Fruit fly (Drosophila melanogaster) whole organism, embryonic: ENCODE data around the gene Brms1.

Experiments
- Ada2b ChIP-seq: fragments of 200-800 bp; sonication (Bioruptor generic); IDR thresholded peaks from 2 replicates; pipeline ENCODE4 v1.3.6; 2022; ENCODE audit warnings: missing biosample characterization, missing genetic modification characterization
- Awh ChIP-seq: fragments of 200-800 bp; sonication (Bioruptor generic); IDR thresholded peaks from 2 replicates; pipeline ENCODE4, ENCODE4 v1.3.6; 2022; ENCODE audit warnings: missing biosample characterization, missing genetic modification characterization
- B-H1 ChIP-seq: fragments of 200-800 bp; sonication (Bioruptor generic); IDR thresholded peaks from 3 replicates; pipeline ENCODE4 v1.3.6; 2022; ENCODE audit warnings: missing biosample characterization, missing genetic modification characterization
- Bdp1 ChIP-seq: fragments of 200-800 bp; sonication (Bioruptor generic); optimal IDR thresholded peaks from 3 replicates; lab custom pipeline; 2016; ENCODE audit warnings: missing biosample characterization, missing genetic modification characterization
- CG10209 ChIP-seq: fragments of 200-800 bp; sonication (Bioruptor generic); optimal IDR thresholded peaks from 3 replicates; lab custom pipeline; 2017; ENCODE audit warnings: missing biosample characterization, mild to moderate bottlenecking, missing genetic modification characterization, missing genetic modification reagents
- CG10267 ChIP-seq: fragments of 200-800 bp; sonication (Bioruptor generic); optimal IDR thresholded peaks from 2 replicates; lab custom pipeline; 2018; ENCODE audit warnings: missing biosample characterization, mild to moderate bottlenecking, missing genetic modification characterization, moderate library complexity
- CG10979 ChIP-seq: fragments of 200-800 bp; sonication (Bioruptor generic); optimal IDR thresholded peaks from 2 replicates; lab custom pipeline; 2018; ENCODE audit warnings: missing biosample characterization, mild to moderate bottlenecking, missing genetic modification characterization, moderate library complexity
- CG11247 ChIP-seq: fragments of 200-800 bp; sonication (Bioruptor generic); IDR thresholded peaks from 2 replicates; pipeline ENCODE4 v1.3.6; 2022; ENCODE audit warnings: missing biosample characterization, missing genetic modification characterization
- CG11696 ChIP-seq: fragments of 200-800 bp; sonication (Bioruptor generic); IDR thresholded peaks from 2 replicates; pipeline ENCODE4 v1.3.6; 2022; ENCODE audit warnings: missing biosample characterization, missing genetic modification characterization
- CG12071 ChIP-seq: fragments of 200-800 bp; sonication (Bioruptor generic); optimal IDR thresholded peaks from 3 replicates; lab custom pipeline; 2018; ENCODE audit warnings: missing biosample characterization, mild to moderate bottlenecking, missing genetic modification characterization
- CG12155 ChIP-seq: fragments of 200-800 bp; sonication (Bioruptor generic); optimal IDR thresholded peaks from 3 replicates; lab custom pipeline; 2016; ENCODE audit warnings: missing biosample characterization, missing genetic modification characterization
- CG13287 ChIP-seq: fragments of 200-800 bp; sonication (Bioruptor generic); IDR thresholded peaks from 2 replicates; pipeline ENCODE4 v1.3.6; 2022; ENCODE audit warnings: missing biosample characterization, missing genetic modification characterization; ENCODE audit not compliant: partially characterized antibody
- CG1603 ChIP-seq: fragments of 200-800 bp; sonication (Bioruptor generic); optimal IDR thresholded peaks from 2 replicates; lab custom pipeline; 2019; ENCODE audit warnings: missing biosample characterization, mild to moderate bottlenecking, missing genetic modification characterization, moderate library complexity
- CG17359 ChIP-seq: fragments of 200-800 bp; sonication (Bioruptor generic); optimal IDR thresholded peaks from 3 replicates; lab custom pipeline; 2018; ENCODE audit warnings: missing biosample characterization, mild to moderate bottlenecking, missing genetic modification characterization, moderate library complexity
- CG18599 ChIP-seq: fragments of 200-800 bp; sonication (Bioruptor generic); optimal IDR thresholded peaks from 3 replicates; lab custom pipeline; 2017; ENCODE audit warnings: missing biosample characterization, missing genetic modification characterization, mild to moderate bottlenecking, moderate library complexity, missing genetic modification reagents
- CG31224 ChIP-seq: fragments of 200-800 bp; sonication (Bioruptor generic); IDR thresholded peaks from 2 replicates; pipeline ENCODE4 v1.3.6; 2022; ENCODE audit warnings: missing biosample characterization, missing genetic modification characterization
- CG4707 ChIP-seq: fragments of 200-800 bp; sonication (Bioruptor generic); optimal IDR thresholded peaks from 2 replicates; lab custom pipeline; 2018; ENCODE audit warnings: missing biosample characterization, mild to moderate bottlenecking, missing genetic modification characterization, moderate library complexity
- CG6254 ChIP-seq: fragments of 200-800 bp; sonication (Bioruptor generic); optimal IDR thresholded peaks from 3 replicates; lab custom pipeline; 2017; ENCODE audit warnings: mild to moderate bottlenecking, missing biosample characterization, missing genetic modification reagents, missing genetic modification characterization
- CG7963 ChIP-seq: fragments of 200-800 bp; sonication (Bioruptor generic); IDR thresholded peaks from 3 replicates; pipeline ENCODE4 v1.3.6; 2022; ENCODE audit warnings: missing biosample characterization, missing genetic modification characterization; ENCODE audit not compliant: partially characterized antibody
- CG8388 ChIP-seq: fragments of 200-800 bp; sonication (Bioruptor generic); optimal IDR thresholded peaks from 2 replicates; lab custom pipeline; 2019; ENCODE audit warnings: missing biosample characterization, mild to moderate bottlenecking, missing genetic modification characterization, moderate library complexity
- Dfd ChIP-seq, 2 experiments: fragments of >200 bp; optimal IDR thresholded peaks; 2 replicates each; lab custom pipeline; 2017; ENCODE audit warnings: missing biosample characterization in 2 of 2, missing genetic modification characterization in 2 of 2
- Med ChIP-seq: fragments of 200-800 bp; sonication (Bioruptor generic); peaks from one replicate; lab custom pipeline; 2016; ENCODE audit warnings: missing biosample characterization, missing genetic modification characterization, mild to moderate bottlenecking, inconsistent platforms, moderate library complexity
- NFAT ChIP-seq: fragments of 200-800 bp; sonication (Bioruptor generic); IDR thresholded peaks from 2 replicates; pipeline ENCODE4 v1.3.6; 2022; ENCODE audit warnings: missing biosample characterization, missing genetic modification characterization
- Side ChIP-seq: fragments of 200-800 bp; sonication (Bioruptor generic); optimal IDR thresholded peaks from 2 replicates; lab custom pipeline; 2016; ENCODE audit warnings: missing biosample characterization, missing genetic modification characterization
- Ssrp ChIP-seq: fragments of 200-800 bp; sonication (Bioruptor generic); optimal IDR thresholded peaks from 2 replicates; lab custom pipeline; 2018; ENCODE audit warnings: missing biosample characterization, mild to moderate bottlenecking, missing genetic modification characterization, moderate library complexity
- aop ChIP-seq: fragments of 200-800 bp; sonication (Bioruptor generic); IDR thresholded peaks from 2 replicates; pipeline ENCODE4 v1.3.6; 2022; ENCODE audit warnings: missing biosample characterization, missing genetic modification characterization
- ara ChIP-seq: fragments of 200-800 bp; sonication (Bioruptor generic); IDR thresholded peaks from 2 replicates; pipeline ENCODE4 v1.3.6; 2022; ENCODE audit warnings: missing biosample characterization, missing genetic modification characterization
- cas ChIP-seq: fragments of 200-800 bp; sonication (Bioruptor generic); IDR thresholded peaks from 2 replicates; pipeline ENCODE4 v1.3.6; 2022; ENCODE audit warnings: missing biosample characterization, missing genetic modification characterization
- cato ChIP-seq: fragments of 200-800 bp; sonication (Bioruptor generic); optimal IDR thresholded peaks from 2 replicates; lab custom pipeline; 2016; ENCODE audit warnings: missing biosample characterization, missing genetic modification characterization, borderline replicate concordance
- chif ChIP-seq, 2 experiments: fragments of 200-800 bp; sonication (Bioruptor generic); optimal IDR thresholded peaks; 3 replicates each; lab custom pipeline; 2016; ENCODE audit warnings: missing biosample characterization in 2 of 2, missing genetic modification characterization in 2 of 2
- ci ChIP-seq: fragments of 200-800 bp; sonication (Bioruptor generic); IDR thresholded peaks from 3 replicates; pipeline ENCODE4 v1.3.6; 2022; ENCODE audit warnings: missing biosample characterization, missing genetic modification characterization
- crp ChIP-seq, 2 experiments: fragments of 200-800 bp; sonication (Bioruptor generic); optimal IDR thresholded peaks; 2 replicates in 1 of 2; 3 replicates in 1 of 2; lab custom pipeline; 2017; ENCODE audit warnings: missing biosample characterization in 2 of 2, missing genetic modification characterization in 2 of 2, mild to moderate bottlenecking in 1 of 2, moderate library complexity in 1 of 2
- dati ChIP-seq: fragments of 200-800 bp; sonication (Bioruptor generic); IDR thresholded peaks from 2 replicates; pipeline ENCODE4 v1.3.6; 2022; ENCODE audit warnings: missing biosample characterization, missing genetic modification characterization
- dimm ChIP-seq: fragments of 200-800 bp; sonication (Bioruptor generic); IDR thresholded peaks from 2 replicates; pipeline ENCODE4 v1.3.6; 2022; ENCODE audit warnings: missing biosample characterization, missing genetic modification characterization
- dmrt11E ChIP-seq: fragments of 200-800 bp; sonication (Bioruptor generic); optimal IDR thresholded peaks from 3 replicates; lab custom pipeline; 2018; ENCODE audit warnings: missing biosample characterization, mild to moderate bottlenecking, missing genetic modification characterization, moderate library complexity
- ems ChIP-seq: fragments of 200-800 bp; sonication (Bioruptor generic); optimal IDR thresholded peaks from 3 replicates; lab custom pipeline; 2016; ENCODE audit warnings: missing biosample characterization, missing genetic modification characterization
- en ChIP-seq: fragments of 200-800 bp; sonication (Bioruptor generic); optimal IDR thresholded peaks from 2 replicates; lab custom pipeline; 2016; ENCODE audit warnings: missing biosample characterization, missing genetic modification characterization
- esg ChIP-seq: fragments of 200-800 bp; sonication (Bioruptor generic); conservative IDR thresholded peaks from 2 replicates; pipeline ENCODE4 v1.3.6; 2022; ENCODE audit warnings: missing biosample characterization, missing genetic modification characterization
- gce ChIP-seq: fragments of 200-800 bp; sonication (Bioruptor generic); IDR thresholded peaks from 3 replicates; pipeline ENCODE4 v1.3.6; 2022; ENCODE audit warnings: missing biosample characterization, missing genetic modification characterization
- insv ChIP-seq, 2 experiments: fragments of 200-800 bp; sonication (Bioruptor generic); optimal IDR thresholded peaks; 3 replicates each; lab custom pipeline; 2016 to 2018; ENCODE audit warnings: missing biosample characterization in 2 of 2, missing genetic modification characterization in 2 of 2
- inv ChIP-seq: fragments of 200-800 bp; sonication (Bioruptor generic); IDR thresholded peaks from 2 replicates; pipeline ENCODE4 v1.3.6; 2022; ENCODE audit warnings: missing biosample characterization, missing genetic modification characterization; ENCODE audit not compliant: partially characterized antibody
- jumu ChIP-seq: fragments of 200-800 bp; sonication (Bioruptor generic); optimal IDR thresholded peaks from 3 replicates; lab custom pipeline; 2016; ENCODE audit warnings: missing biosample characterization, missing genetic modification characterization
- kay ChIP-seq: fragments of 200-800 bp; sonication (Bioruptor generic); optimal IDR thresholded peaks from 2 replicates; lab custom pipeline; 2016; ENCODE audit warnings: missing biosample characterization, missing genetic modification characterization
- lab ChIP-seq: fragments of 200-800 bp; sonication (Bioruptor generic); optimal IDR thresholded peaks from 3 replicates; lab custom pipeline; 2017; ENCODE audit warnings: missing biosample characterization, missing genetic modification characterization, mild to moderate bottlenecking, moderate library complexity, missing genetic modification reagents
- lbe ChIP-seq: fragments of 200-800 bp; sonication (Bioruptor generic); optimal IDR thresholded peaks from 2 replicates; lab custom pipeline; 2016; ENCODE audit warnings: missing biosample characterization, mild to moderate bottlenecking, missing genetic modification characterization
- nerfin-1 ChIP-seq: fragments of 200-800 bp; sonication (Bioruptor generic); optimal IDR thresholded peaks from 3 replicates; lab custom pipeline; 2019; ENCODE audit warnings: missing biosample characterization, mild to moderate bottlenecking, missing genetic modification characterization, moderate library complexity
- pho ChIP-seq: fragments of 200-800 bp; sonication (Bioruptor generic); optimal IDR thresholded peaks from 2 replicates; lab custom pipeline; 2016; ENCODE audit warnings: missing biosample characterization, missing genetic modification characterization
- ro ChIP-seq: fragments of 200-800 bp; sonication (Bioruptor generic); IDR thresholded peaks from 2 replicates; pipeline ENCODE4 v1.3.6; 2022; ENCODE audit warnings: missing biosample characterization, missing genetic modification characterization
- seq ChIP-seq: fragments of 200-800 bp; sonication (Bioruptor generic); IDR thresholded peaks from 2 replicates; pipeline ENCODE4 v1.3.6; 2022; ENCODE audit warnings: missing biosample characterization, missing genetic modification characterization
- shn ChIP-seq: fragments of 200-800 bp; sonication (Bioruptor generic); optimal IDR thresholded peaks from 3 replicates; lab custom pipeline; 2016; ENCODE audit warnings: missing biosample characterization, missing genetic modification characterization
- wdn ChIP-seq: fragments of 200-800 bp; sonication (Bioruptor generic); IDR thresholded peaks from 2 replicates; pipeline ENCODE4 v1.3.6; 2022; ENCODE audit warnings: missing biosample characterization, missing genetic modification characterization

Gene Brms1

dm6 chrX:12957412-12957895, 48.0 kb upstream of the Brms1 start, which contains the start of gene hec (continued):
- TF ChIP-seq CG17359 = peak; percentile 42
- TF ChIP-seq Side (GFP tag; lab: Kevin White, UChicago) = no peak
- no peak for TF ChIP-seq CG10979 (tag; lab: Kevin White, UChicago)
- TF ChIP-seq CG7963 (GFP tag; lab: Robert Waterston, UW) = no peak
- TF ChIP-seq chif (GFP tag; optimal IDR thresholded peaks at IDR 0.05; lab: Kevin White, UChicago) = no peak
- no peak for TF ChIP-seq CG1603
- no peak for TF ChIP-seq CG6254 (GFP tag; lab: Kevin White, UChicago)
- no peak for TF ChIP-seq gce
- TF ChIP-seq crp (GFP tag; optimal IDR thresholded peaks at IDR 0.05; lab: Kevin White, UChicago) = no peak
- no peak for TF ChIP-seq CG8388 (GFP tag; lab: Kevin White, UChicago)
- TF ChIP-seq Ada2b (GFP tag; lab: Robert Waterston, UW) = peak; percentile 13; the same call in 1 of the 2 replicates
- TF ChIP-seq dmrt11E = no peak
- TF ChIP-seq CG12155 (GFP tag; lab: Kevin White, UChicago) = no peak
- no peak for TF ChIP-seq CG12071
- TF ChIP-seq CG4707 (GFP tag; lab: Kevin White, UChicago) = no peak
- no peak for TF ChIP-seq Med (GFP tag; lab: Kevin White, UChicago)
- TF ChIP-seq seq (GFP tag; lab: Robert Waterston, UW) = no peak
- TF ChIP-seq jumu (GFP tag; lab: Kevin White, UChicago) = no peak
- no peak for TF ChIP-seq kay (GFP tag; lab: Kevin White, UChicago)
- TF ChIP-seq Bdp1 (GFP tag; lab: Kevin White, UChicago) = no peak
- TF ChIP-seq pho (GFP tag; lab: Kevin White, UChicago) = no peak
- no peak for TF ChIP-seq Awh (GFP tag; lab: Robert Waterston, UW)
- no peak for TF ChIP-seq CG11696
- TF ChIP-seq CG10267 (tag; lab: Kevin White, UChicago) = no peak
- TF ChIP-seq lbe (GFP tag; lab: Kevin White, UChicago) = no peak
- no peak for TF ChIP-seq Dfd (GFP tag; optimal IDR thresholded peaks at IDR 0.05; lab: Kevin White, UChicago)
- TF ChIP-seq nerfin-1 (tag; lab: Kevin White, UChicago) = no peak
- no peak for TF ChIP-seq en (GFP tag; lab: Kevin White, UChicago)
- TF ChIP-seq CG13287 (GFP tag; lab: Robert Waterston, UW) = no peak
- no peak for TF ChIP-seq Ssrp
- TF ChIP-seq wdn (GFP tag; lab: Robert Waterston, UW) = no peak
- TF ChIP-seq cato (GFP tag; lab: Kevin White, UChicago) = no peak
- TF ChIP-seq aop (GFP tag; lab: Robert Waterston, UW) = no peak
- no peak for TF ChIP-seq insv (GFP tag; optimal IDR thresholded peaks at IDR 0.05; lab: Kevin White, UChicago)
- TF ChIP-seq inv (GFP tag; lab: Robert Waterston, UW) = no peak
- no peak for TF ChIP-seq CG11247 (GFP tag; lab: Robert Waterston, UW)
- no peak for TF ChIP-seq ro (GFP tag; lab: Robert Waterston, UW)
- no peak for TF ChIP-seq dati
- TF ChIP-seq shn (GFP tag; lab: Kevin White, UChicago) = no peak
- TF ChIP-seq B-H1 (GFP tag; lab: Robert Waterston, UW) = no peak
- no peak for TF ChIP-seq ci
- peak; percentile 60 for TF ChIP-seq CG18599 (GFP tag; lab: Kevin White, UChicago)
- TF ChIP-seq ara (GFP tag; lab: Robert Waterston, UW) = no peak
- TF ChIP-seq cas (GFP tag; lab: Robert Waterston, UW) = no peak
- TF ChIP-seq esg (GFP tag; lab: Robert Waterston, UW) = 0 out of 2 replicates have a peak, but pooled peaks have one; percentile 8
- TF ChIP-seq dimm (GFP tag; lab: Robert Waterston, UW) = no peak
- TF ChIP-seq CG10209 = peak; percentile 9
- no peak for TF ChIP-seq ems (GFP tag; lab: Kevin White, UChicago)
- TF ChIP-seq CG31224 (GFP tag; lab: Robert Waterston, UW) = no peak
- peak; percentile 36 for TF ChIP-seq lab
- no peak for TF ChIP-seq NFAT (GFP tag; lab: Robert Waterston, UW)
